Fruit fly (Drosophila melanogaster) whole organism, embryonic: ENCODE results near the gene CG42514.

ENCODE experiments used
- Adf1 ChIP-seq: fragments of 200-800 bp; sonication (Bioruptor generic); IDR thresholded peaks from 2 replicates; pipeline ENCODE4 v1.3.6; 2022; ENCODE audit warnings: missing biosample characterization, missing genetic modification characterization
- Atf6 ChIP-seq: fragments of 200-800 bp; sonication (Bioruptor generic); IDR thresholded peaks from 2 replicates; pipeline ENCODE4 v1.3.6; 2022; ENCODE audit warnings: missing biosample characterization, missing genetic modification characterization
- BEAF-32 ChIP-seq: fragments of 200-800 bp; sonication (Bioruptor generic); optimal IDR thresholded peaks from 3 replicates; lab custom pipeline; 2017; ENCODE audit warnings: missing biosample characterization, missing genetic modification characterization, mild to moderate bottlenecking, moderate library complexity, missing genetic modification reagents
- C15 ChIP-seq: fragments of 200-800 bp; sonication (Bioruptor generic); IDR thresholded peaks from 3 replicates; pipeline ENCODE4 v1.3.6; 2022; ENCODE audit warnings: missing biosample characterization, missing genetic modification characterization
- CG11695 ChIP-seq: fragments of 200-800 bp; sonication (Bioruptor generic); IDR thresholded peaks from 3 replicates; pipeline ENCODE4 v1.3.6; 2022; ENCODE audit warnings: missing biosample characterization, missing genetic modification characterization
- CG12236 ChIP-seq: fragments of 200-800 bp; sonication (Bioruptor generic); optimal IDR thresholded peaks from 2 replicates; lab custom pipeline; 2016; ENCODE audit warnings: missing biosample characterization, missing genetic modification characterization
- CG13123 ChIP-seq: fragments of 200-800 bp; sonication (Bioruptor generic); optimal IDR thresholded peaks from 2 replicates; lab custom pipeline; 2016; ENCODE audit warnings: missing biosample characterization, missing genetic modification characterization
- CG13775 ChIP-seq: fragments of 200-800 bp; sonication (Bioruptor generic); optimal IDR thresholded peaks from 3 replicates; lab custom pipeline; 2017; ENCODE audit warnings: missing biosample characterization, mild to moderate bottlenecking, missing genetic modification characterization
- CG15011 ChIP-seq: fragments of 200-800 bp; sonication (Bioruptor generic); optimal IDR thresholded peaks from 3 replicates; lab custom pipeline; 2018; ENCODE audit warnings: missing biosample characterization, mild to moderate bottlenecking, missing genetic modification characterization
- CG1603 ChIP-seq: fragments of 200-800 bp; sonication (Bioruptor generic); optimal IDR thresholded peaks from 2 replicates; lab custom pipeline; 2019; ENCODE audit warnings: missing biosample characterization, mild to moderate bottlenecking, missing genetic modification characterization, moderate library complexity
- CG16779 ChIP-seq: fragments of 200-800 bp; sonication (Bioruptor generic); IDR thresholded peaks from 2 replicates; pipeline ENCODE4 v1.3.6; 2022; ENCODE audit warnings: missing biosample characterization, missing genetic modification characterization
- CG17186 ChIP-seq: fragments of 200-800 bp; sonication (Bioruptor generic); optimal IDR thresholded peaks from 3 replicates; lab custom pipeline; 2017; ENCODE audit warnings: missing biosample characterization, missing genetic modification reagents, missing genetic modification characterization
- CG17385 ChIP-seq: fragments of 200-800 bp; sonication (Bioruptor generic); optimal IDR thresholded peaks from 3 replicates; lab custom pipeline; 2018; ENCODE audit warnings: missing biosample characterization, mild to moderate bottlenecking, missing genetic modification characterization
- CG1832 ChIP-seq: fragments of 200-800 bp; sonication (Bioruptor generic); optimal IDR thresholded peaks from 2 replicates; lab custom pipeline; 2017; ENCODE audit warnings: missing biosample characterization, mild to moderate bottlenecking, missing genetic modification characterization, inconsistent platforms
- CG2875 ChIP-seq: fragments of 200-800 bp; sonication (Bioruptor generic); optimal IDR thresholded peaks from 2 replicates; lab custom pipeline; 2017; ENCODE audit warnings: missing biosample characterization, mild to moderate bottlenecking, missing genetic modification characterization, missing genetic modification reagents
- CG34376 ChIP-seq: fragments of 200-800 bp; sonication (Bioruptor generic); optimal IDR thresholded peaks from 2 replicates; lab custom pipeline; 2018; ENCODE audit warnings: missing biosample characterization, mild to moderate bottlenecking, missing genetic modification characterization
- CG5953 ChIP-seq: fragments of 200-800 bp; sonication (Bioruptor generic); IDR thresholded peaks from 2 replicates; pipeline ENCODE4 v1.3.6; 2022; ENCODE audit warnings: missing biosample characterization, missing genetic modification characterization
- CG6254 ChIP-seq: fragments of 200-800 bp; sonication (Bioruptor generic); optimal IDR thresholded peaks from 3 replicates; lab custom pipeline; 2017; ENCODE audit warnings: mild to moderate bottlenecking, missing biosample characterization, missing genetic modification reagents, missing genetic modification characterization
- CG6791 ChIP-seq: fragments of 200-800 bp; sonication (Bioruptor generic); IDR thresholded peaks from 3 replicates; pipeline ENCODE4 v1.3.6; 2022; ENCODE audit warnings: missing biosample characterization, missing genetic modification characterization; ENCODE audit not compliant: partially characterized antibody
- CG6813 ChIP-seq: fragments of 200-800 bp; sonication (Bioruptor generic); optimal IDR thresholded peaks from 2 replicates; lab custom pipeline; 2017; ENCODE audit warnings: missing biosample characterization, missing genetic modification characterization, mild to moderate bottlenecking, moderate library complexity, missing genetic modification reagents
- CG7839 ChIP-seq: fragments of 200-800 bp; sonication (Bioruptor generic); optimal IDR thresholded peaks from 3 replicates; lab custom pipeline; 2018; ENCODE audit warnings: missing biosample characterization, mild to moderate bottlenecking, missing genetic modification characterization, moderate library complexity
- CG7963 ChIP-seq: fragments of 200-800 bp; sonication (Bioruptor generic); IDR thresholded peaks from 3 replicates; pipeline ENCODE4 v1.3.6; 2022; ENCODE audit warnings: missing biosample characterization, missing genetic modification characterization; ENCODE audit not compliant: partially characterized antibody
- CG7987 ChIP-seq: fragments of 200-800 bp; sonication (Bioruptor generic); optimal IDR thresholded peaks from 2 replicates; lab custom pipeline; 2018; ENCODE audit warnings: missing biosample characterization, mild to moderate bottlenecking, missing genetic modification characterization, moderate library complexity
- CG8281 ChIP-seq: fragments of 200-800 bp; sonication (Bioruptor generic); optimal IDR thresholded peaks from 2 replicates; lab custom pipeline; 2018; ENCODE audit warnings: missing biosample characterization, mild to moderate bottlenecking, missing genetic modification characterization, moderate library complexity
- CG8359 ChIP-seq: fragments of 200-800 bp; sonication (Bioruptor generic); optimal IDR thresholded peaks from 2 replicates; lab custom pipeline; 2017; ENCODE audit warnings: missing biosample characterization, mild to moderate bottlenecking, missing genetic modification characterization, borderline replicate concordance
- Dbx ChIP-seq: fragments of 200-800 bp; sonication (Bioruptor generic); IDR thresholded peaks from 3 replicates; pipeline ENCODE4 v1.3.6; 2022; ENCODE audit warnings: missing biosample characterization, missing genetic modification characterization
- Dek ChIP-seq: fragments of 200-800 bp; sonication (Bioruptor generic); optimal IDR thresholded peaks from 3 replicates; lab custom pipeline; 2019; ENCODE audit warnings: missing biosample characterization, mild to moderate bottlenecking, missing genetic modification characterization, moderate library complexity
- Dip2 ChIP-seq: fragments of 200-800 bp; sonication (Bioruptor generic); IDR thresholded peaks from 2 replicates; pipeline ENCODE4 v1.3.6; 2022; ENCODE audit warnings: missing biosample characterization, missing genetic modification characterization
- H2.0 ChIP-seq: fragments of 200-800 bp; sonication (Bioruptor generic); IDR thresholded peaks from 2 replicates; pipeline ENCODE4 v1.3.6; 2022; ENCODE audit warnings: missing biosample characterization, missing genetic modification characterization
- HLHmδ ChIP-seq: fragments of 200-800 bp; sonication (Bioruptor generic); optimal IDR thresholded peaks from 2 replicates; lab custom pipeline; 2018; ENCODE audit warnings: missing biosample characterization, mild to moderate bottlenecking, missing genetic modification characterization, moderate library complexity
- Neu2 ChIP-seq: fragments of 200-800 bp; sonication (Bioruptor generic); optimal IDR thresholded peaks from 3 replicates; lab custom pipeline; 2016; ENCODE audit warnings: missing biosample characterization, missing genetic modification characterization, borderline replicate concordance
- Nf-YA ChIP-seq: fragments of 200-800 bp; sonication (Bioruptor generic); IDR thresholded peaks from 2 replicates; pipeline ENCODE4 v1.3.6; 2022; ENCODE audit warnings: missing biosample characterization, missing genetic modification characterization
- Poxn ChIP-seq: fragments of 200-800 bp; sonication (Bioruptor generic); IDR thresholded peaks from 2 replicates; pipeline ENCODE4 v1.3.6; 2022; ENCODE audit warnings: missing biosample characterization, missing genetic modification characterization
- Sry-β ChIP-seq: fragments of 200-800 bp; sonication (Bioruptor generic); optimal IDR thresholded peaks from 2 replicates; lab custom pipeline; 2018; ENCODE audit warnings: missing biosample characterization, mild to moderate bottlenecking, missing genetic modification characterization, moderate library complexity
- Taf1 ChIP-seq: fragments of 200-800 bp; sonication (Bioruptor generic); IDR thresholded peaks from 2 replicates; pipeline ENCODE4 v1.3.6; 2022; ENCODE audit warnings: missing biosample characterization, missing genetic modification characterization
- Xbp1 ChIP-seq: fragments of 200-800 bp; sonication (Bioruptor generic); optimal IDR thresholded peaks from 3 replicates; lab custom pipeline; 2016; ENCODE audit warnings: missing biosample characterization, mild to moderate bottlenecking, missing genetic modification characterization
- ap ChIP-seq: fragments of 200-800 bp; sonication (Bioruptor generic); IDR thresholded peaks from 2 replicates; pipeline ENCODE4 v1.3.6; 2022; ENCODE audit warnings: missing biosample characterization, missing genetic modification characterization
- bigmax ChIP-seq: fragments of 200-800 bp; sonication (Bioruptor generic); optimal IDR thresholded peaks from 2 replicates; lab custom pipeline; 2018; ENCODE audit warnings: missing biosample characterization, mild to moderate bottlenecking, missing genetic modification characterization
- ci ChIP-seq: fragments of 200-800 bp; sonication (Bioruptor generic); IDR thresholded peaks from 3 replicates; pipeline ENCODE4 v1.3.6; 2022; ENCODE audit warnings: missing biosample characterization, missing genetic modification characterization
- disco-r ChIP-seq: fragments of 200-800 bp; sonication (Bioruptor generic); optimal IDR thresholded peaks from 2 replicates; lab custom pipeline; 2016; ENCODE audit warnings: missing biosample characterization, missing genetic modification characterization
- gt ChIP-seq: fragments of 200-800 bp; sonication (Bioruptor generic); IDR thresholded peaks from 2 replicates; pipeline ENCODE4 v1.3.6; 2022; ENCODE audit warnings: missing biosample characterization, missing genetic modification characterization
- jumu ChIP-seq: fragments of 200-800 bp; sonication (Bioruptor generic); optimal IDR thresholded peaks from 3 replicates; lab custom pipeline; 2016; ENCODE audit warnings: missing biosample characterization, missing genetic modification characterization
- klu ChIP-seq: fragments of 200-800 bp; sonication (Bioruptor generic); IDR thresholded peaks from 2 replicates; pipeline ENCODE4 v1.3.6; 2022; ENCODE audit warnings: missing biosample characterization, missing genetic modification characterization
- oc ChIP-seq: fragments of 200-800 bp; sonication (Bioruptor generic); optimal IDR thresholded peaks from 2 replicates; lab custom pipeline; 2018; ENCODE audit warnings: missing biosample characterization, mild to moderate bottlenecking, missing genetic modification characterization, moderate library complexity
- odd ChIP-seq: fragments of 200-800 bp; sonication (Bioruptor generic); optimal IDR thresholded peaks from 2 replicates; lab custom pipeline; 2017; ENCODE audit warnings: missing biosample characterization, mild to moderate bottlenecking, missing genetic modification characterization
- sisA ChIP-seq: fragments of 200-800 bp; sonication (Bioruptor generic); IDR thresholded peaks from 2 replicates; pipeline ENCODE4 v1.3.6; 2022; ENCODE audit warnings: missing biosample characterization, missing genetic modification characterization
- slp2 ChIP-seq: fragments of 200-800 bp; sonication (Bioruptor generic); optimal IDR thresholded peaks from 2 replicates; lab custom pipeline; 2016; ENCODE audit warnings: missing biosample characterization, missing genetic modification characterization
- toy ChIP-seq: fragments of 200-800 bp; sonication (Bioruptor generic); IDR thresholded peaks from 2 replicates; pipeline ENCODE4 v1.3.6; 2022; ENCODE audit warnings: missing biosample characterization, missing genetic modification characterization
- wek ChIP-seq: fragments of 200-800 bp; sonication (Bioruptor generic); optimal IDR thresholded peaks from 3 replicates; lab custom pipeline; 2018; ENCODE audit warnings: missing biosample characterization, mild to moderate bottlenecking, missing genetic modification characterization, moderate library complexity

Gene CG42514

DNA sequence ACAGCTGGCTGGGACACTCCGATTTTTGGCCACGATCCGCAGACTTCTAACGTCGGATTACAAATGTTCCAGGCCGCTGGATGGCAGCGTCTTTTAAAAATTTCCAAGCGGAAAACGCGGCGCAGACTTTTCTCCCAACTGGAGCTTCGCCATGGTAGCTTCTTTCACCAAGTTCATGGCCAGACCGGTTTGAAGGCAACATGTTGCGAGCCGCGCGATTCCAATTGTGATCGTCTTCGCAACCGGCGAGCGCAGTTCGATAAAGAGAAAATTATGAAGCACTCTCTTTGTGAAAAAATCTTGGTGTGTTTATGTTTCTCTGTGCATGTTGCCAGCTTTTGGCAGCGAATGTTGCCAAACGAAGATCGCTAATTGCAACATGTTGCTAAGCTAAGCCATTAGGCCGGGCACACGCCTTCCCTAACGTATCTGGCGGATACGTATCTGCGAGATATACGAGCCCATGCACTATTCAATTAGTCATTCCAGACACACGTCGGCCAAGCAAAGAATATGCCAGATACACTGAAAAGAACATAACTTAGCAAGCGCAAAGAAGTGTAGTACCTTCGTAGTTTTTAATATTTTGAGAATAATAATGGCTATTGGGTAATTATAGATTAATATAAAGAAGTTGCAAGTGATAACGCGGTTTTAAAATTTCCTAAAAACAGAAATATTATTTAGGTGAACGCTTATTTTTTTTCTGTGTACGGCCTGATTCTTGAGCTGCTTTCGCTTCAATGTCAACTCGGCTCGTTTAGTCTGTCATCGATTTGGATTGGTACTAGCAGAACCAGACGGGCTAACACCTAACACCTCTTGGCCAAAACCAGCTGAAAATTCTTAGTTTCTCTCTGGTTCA lies 43.9 kb downstream of the CG42514 start, which contains the start of gene dsx-c73A (continued):
- no peak for TF ChIP-seq CG17385 (GFP tag; lab: Kevin White, UChicago)
- TF ChIP-seq CG8359 (GFP tag; lab: Kevin White, UChicago) = no peak
- TF ChIP-seq Sry-β (GFP tag; lab: Kevin White, UChicago) = no peak
- TF ChIP-seq BEAF-32 (GFP tag; lab: Kevin White, UChicago) = no peak
- TF ChIP-seq CG13775 = peak; percentile 38
- TF ChIP-seq oc (tag; lab: Kevin White, UChicago) = peak; percentile 5
- TF ChIP-seq CG1603 = peak; percentile 5
- no peak for TF ChIP-seq CG8281 (tag; lab: Kevin White, UChicago)
- no peak for TF ChIP-seq disco-r
- TF ChIP-seq CG7839 = peak; percentile 45
- TF ChIP-seq Taf1 (GFP tag; lab: Robert Waterston, UW) = no peak
- no peak for TF ChIP-seq Nf-YA (GFP tag; lab: Robert Waterston, UW)
- no peak for TF ChIP-seq CG6791 (GFP tag; lab: Robert Waterston, UW)
- TF ChIP-seq wek = no peak
- no peak for TF ChIP-seq odd (GFP tag; lab: Kevin White, UChicago)
- TF ChIP-seq Neu2 (GFP tag; lab: Kevin White, UChicago) = no peak
- no peak for TF ChIP-seq CG2875 (GFP tag; lab: Kevin White, UChicago)
- no peak for TF ChIP-seq bigmax (GFP tag; lab: Kevin White, UChicago)
- no peak for TF ChIP-seq CG11695 (GFP tag; lab: Robert Waterston, UW)
- no peak for TF ChIP-seq Adf1
- TF ChIP-seq CG7963 (GFP tag; lab: Robert Waterston, UW) = no peak
- TF ChIP-seq CG5953 (GFP tag; lab: Robert Waterston, UW) = no peak
- no peak for TF ChIP-seq Dek
- no peak for TF ChIP-seq CG1832
- no peak for TF ChIP-seq gt
- no peak for TF ChIP-seq jumu
- TF ChIP-seq Poxn (GFP tag; lab: Robert Waterston, UW) = no peak
- peak; percentile 46 for TF ChIP-seq Xbp1
- TF ChIP-seq H2.0 (GFP tag; lab: Robert Waterston, UW) = peak; percentile 10; the same call in 1 of the 2 replicates
- no peak for TF ChIP-seq slp2 (GFP tag; lab: Kevin White, UChicago)
- no peak for TF ChIP-seq klu (GFP tag; lab: Robert Waterston, UW)
- no peak for TF ChIP-seq HLHmδ
- no peak for TF ChIP-seq CG6813
- peak; percentile 35 for TF ChIP-seq CG6254 (GFP tag; lab: Kevin White, UChicago)
- TF ChIP-seq C15 = no peak
- TF ChIP-seq CG34376 (GFP tag; lab: Kevin White, UChicago) = no peak
- no peak for TF ChIP-seq CG12236 (GFP tag; lab: Kevin White, UChicago)
- no peak for TF ChIP-seq CG16779
- no peak for TF ChIP-seq CG13123 (GFP tag; lab: Kevin White, UChicago)
- no peak for TF ChIP-seq Dip2 (GFP tag; lab: Robert Waterston, UW)
- TF ChIP-seq ci (GFP tag; lab: Robert Waterston, UW) = peak; percentile 49; the same call in 2 of the 3 replicates
- no peak for TF ChIP-seq Dbx (GFP tag; lab: Robert Waterston, UW)
- TF ChIP-seq CG17186 (GFP tag; lab: Kevin White, UChicago) = no peak
- TF ChIP-seq toy (GFP tag; lab: Robert Waterston, UW) = no peak
- no peak for TF ChIP-seq Atf6
- no peak for TF ChIP-seq CG7987 (GFP tag; lab: Kevin White, UChicago)
- TF ChIP-seq ap (GFP tag; lab: Robert Waterston, UW) = no peak
- TF ChIP-seq CG15011 (GFP tag; lab: Kevin White, UChicago) = no peak
- TF ChIP-seq sisA (GFP tag; lab: Robert Waterston, UW) = peak; percentile 42; the same call in 1 of the 2 replicates
